Fruit fly (Drosophila melanogaster): ENCODE results near the gene CG15525.

The CG15525 gene

dm6 chr3R:30039494-30039893, 42.0 kb upstream of the CG15525 start, which contains the start of the genes janA, Sry-alpha and Sry-beta (continued):
- TF ChIP-seq Hand (GFP tag; optimal IDR thresholded peaks at IDR 0.05) (no peak), dm (GFP tag; optimal IDR thresholded peaks at IDR 0.05) (no peak), CG1832 (GFP tag; optimal IDR thresholded peaks at IDR 0.05) (no peak), ind (GFP tag; optimal IDR thresholded peaks at IDR 0.05) (no peak), Stat92E (GFP tag; optimal IDR thresholded peaks at IDR 0.05) (peak in 1 of 3 experiments; percentile 29), Dip2 (GFP tag; IDR thresholded peaks at IDR 0.05) (no peak), sd (tag; optimal IDR thresholded peaks at IDR 0.05) (no peak), zfh1 (GFP tag; IDR thresholded peaks at IDR 0.05) (no peak), CG6854 (GFP tag; optimal IDR thresholded peaks at IDR 0.05) (no peak), CG2875 (GFP tag; optimal IDR thresholded peaks at IDR 0.05) (no peak), Hr39 (optimal IDR thresholded peaks at IDR 0.05) (no peak), jing (GFP tag; optimal IDR thresholded peaks at IDR 0.05) (no peak), CG31441 (GFP tag; IDR thresholded peaks at IDR 0.05) (no peak), CG3726 (GFP tag; IDR thresholded peaks at IDR 0.05) (no peak), Doc3 (GFP tag; IDR thresholded peaks at IDR 0.05; ENCODE audit: partially characterized antibody) (peak; percentile 100), Max (GFP tag; optimal IDR thresholded peaks at IDR 0.05) (no peak), da (GFP tag; optimal IDR thresholded peaks at IDR 0.05) (no peak), CG4707 (GFP tag; optimal IDR thresholded peaks at IDR 0.05) (no peak), nmo (GFP tag; optimal IDR thresholded peaks at IDR 0.05) (peak; percentile 47), Ravus (GFP tag; IDR thresholded peaks at IDR 0.05) (no peak), CG8924 (tag; optimal IDR thresholded peaks at IDR 0.05) (peak; percentile 64), bcd (GFP tag; optimal IDR thresholded peaks at IDR 0.05) (no peak), CG12391 (tag; optimal IDR thresholded peaks at IDR 0.05) (peak; percentile 59), p53 (GFP tag; optimal IDR thresholded peaks at IDR 0.05) (no peak), ci (GFP tag; IDR thresholded peaks at IDR 0.05) (no peak), BtbVII (GFP tag; optimal IDR thresholded peaks at IDR 0.05) (no peak), CG34224 (GFP tag; IDR thresholded peaks at IDR 0.05; ENCODE audit: partially characterized antibody) (peak; percentile 100), Atf6 (GFP tag; IDR thresholded peaks at IDR 0.05) (no peak), CG4820 (GFP tag; optimal IDR thresholded peaks at IDR 0.05) (no peak), scrt (GFP tag; optimal IDR thresholded peaks at IDR 0.05) (no peak), cad (GFP tag; optimal IDR thresholded peaks at IDR 0.05) (no peak), Bgb (GFP tag; IDR thresholded peaks at IDR 0.05; ENCODE audit: partially characterized antibody) (peak; percentile 99), CG6175 (GFP tag; IDR thresholded peaks at IDR 0.05) (no peak), slbo (GFP tag; IDR thresholded peaks at IDR 0.05) (peak; percentile 24; the same call in 1 of the 2 replicates), z (GFP tag; IDR thresholded peaks at IDR 0.05) (no peak), croc (GFP tag; conservative IDR thresholded peaks at IDR 0.05) (no peak), CG11696 (GFP tag; IDR thresholded peaks at IDR 0.05) (no peak), ems (GFP tag; optimal IDR thresholded peaks at IDR 0.05) (no peak), CG11093 (GFP tag; IDR thresholded peaks at IDR 0.05) (no peak), CG16815 (GFP tag; optimal IDR thresholded peaks at IDR 0.05) (no peak), CG33213 (GFP tag; optimal IDR thresholded peaks at IDR 0.05) (no peak), nom (GFP tag; optimal IDR thresholded peaks at IDR 0.05) (no peak), CG10959 (GFP tag; IDR thresholded peaks at IDR 0.05) (no peak), Hsf (GFP tag; optimal IDR thresholded peaks at IDR 0.05) (peak; percentile 22), CG10274 (GFP tag; optimal IDR thresholded peaks at IDR 0.05) (no peak), fd102C (GFP tag; optimal IDR thresholded peaks at IDR 0.05) (no peak), Rfx (GFP tag; IDR thresholded peaks at IDR 0.05) (peak; percentile 44), CG7963 (GFP tag; IDR thresholded peaks at IDR 0.05; ENCODE audit: partially characterized antibody) (peak; percentile 96), CG13894 (tag; optimal IDR thresholded peaks at IDR 0.05) (no peak), tin (GFP tag; optimal IDR thresholded peaks at IDR 0.05) (no peak), Hey (tag; optimal IDR thresholded peaks at IDR 0.05) (no peak), zen (tag; optimal IDR thresholded peaks at IDR 0.05) (peak; percentile 35)
